Fruit fly (Drosophila melanogaster): ENCODE results near the gene CG7142.

CG7142 gene

dm6 chr3R:18274328-18275098, 4.8 kb downstream of the CG7142 start, which contains the start of the genes Vps39 and eIF1A:
Vps39 (minus strand) TSS chr3R:18274446.
eIF1A (plus strand) TSS chr3R:18274665.
- TF ChIP-seq abd-A (tag; optimal IDR thresholded peaks at IDR 0.05): no peak
- TF ChIP-seq Chrac-16 (GFP tag; optimal IDR thresholded peaks at IDR 0.05): peak; percentile 44
- peak; percentile 64 for TF ChIP-seq pho (GFP tag; optimal IDR thresholded peaks at IDR 0.05)
- TF ChIP-seq CG7745 (tag; optimal IDR thresholded peaks at IDR 0.05): no peak
- TF ChIP-seq dan (GFP tag; IDR thresholded peaks at IDR 0.05): no peak
- TF ChIP-seq unpg (GFP tag; optimal IDR thresholded peaks at IDR 0.05): peak; percentile 12
- TF ChIP-seq CG7271 (tag; optimal IDR thresholded peaks at IDR 0.05): no peak
- TF ChIP-seq CG11504 (tag; optimal IDR thresholded peaks at IDR 0.05): no peak
- peak; percentile 73 for TF ChIP-seq CG12659 (GFP tag; optimal IDR thresholded peaks at IDR 0.05)
- peak; percentile 67 for TF ChIP-seq Lhr (GFP tag; optimal IDR thresholded peaks at IDR 0.05)
- TF ChIP-seq CG13424 (tag; optimal IDR thresholded peaks at IDR 0.05): peak; percentile 36
- TF ChIP-seq Gug (GFP tag; IDR thresholded peaks at IDR 0.05): no peak; the same call in 3 of the 4 replicates
- TF ChIP-seq Ada2b (GFP tag; IDR thresholded peaks at IDR 0.05): no peak
- TF ChIP-seq Atf6 (GFP tag; IDR thresholded peaks at IDR 0.05): no peak
- no peak for TF ChIP-seq slp2 (GFP tag; optimal IDR thresholded peaks at IDR 0.05)
- TF ChIP-seq hkb (optimal IDR thresholded peaks at IDR 0.05): no peak
- no peak for TF ChIP-seq hkb (GFP tag; IDR thresholded peaks at IDR 0.05)
- peak; percentile 67 for TF ChIP-seq CG2712 (tag; optimal IDR thresholded peaks at IDR 0.05)
- TF ChIP-seq wdn (GFP tag; IDR thresholded peaks at IDR 0.05): peak; percentile 19; the same call in 1 of the 2 replicates
- no peak for TF ChIP-seq CG14965 (GFP tag; optimal IDR thresholded peaks at IDR 0.05; ENCODE audit: borderline replicate concordance)
- peak; percentile 60 for TF ChIP-seq Med (GFP tag)
- TF ChIP-seq CG17802 (tag; optimal IDR thresholded peaks at IDR 0.05): no peak
- no peak for TF ChIP-seq cato (GFP tag; optimal IDR thresholded peaks at IDR 0.05; ENCODE audit: borderline replicate concordance)
- TF ChIP-seq sug (tag; optimal IDR thresholded peaks at IDR 0.05): no peak
- TF ChIP-seq CG1529 (GFP tag; optimal IDR thresholded peaks at IDR 0.05): no peak
- no peak for TF ChIP-seq Gsc (GFP tag; IDR thresholded peaks at IDR 0.05)
- no peak for TF ChIP-seq CG17612 (GFP tag; IDR thresholded peaks at IDR 0.05)
- TF ChIP-seq pum (GFP tag; optimal IDR thresholded peaks at IDR 0.05): peak; percentile 32
- TF ChIP-seq Scr (GFP tag; IDR thresholded peaks at IDR 0.05; ENCODE audit: partially characterized antibody): peak; percentile 92
- no peak for TF ChIP-seq sens-2 (GFP tag; IDR thresholded peaks at IDR 0.05)
- TF ChIP-seq crp (GFP tag; optimal IDR thresholded peaks at IDR 0.05): peak in 1 of 2 experiments; percentile 69
- peak; percentile 45 for TF ChIP-seq Dp (GFP tag; optimal IDR thresholded peaks at IDR 0.05)
- no peak for TF ChIP-seq CG13296 (GFP tag; optimal IDR thresholded peaks at IDR 0.05)
- no peak for TF ChIP-seq CG15073 (GFP tag; optimal IDR thresholded peaks at IDR 0.05)
- TF ChIP-seq CG10959 (GFP tag; IDR thresholded peaks at IDR 0.05): no peak
- TF ChIP-seq tin (GFP tag; optimal IDR thresholded peaks at IDR 0.05): peak; percentile 31
- no peak for TF ChIP-seq Doc2 (GFP tag; IDR thresholded peaks at IDR 0.05)
- TF ChIP-seq tup (GFP tag; optimal IDR thresholded peaks at IDR 0.05): no peak
- TF ChIP-seq Dbx (GFP tag; IDR thresholded peaks at IDR 0.05): 0 out of 3 replicates have a peak, but pooled peaks have one; percentile 43
- TF ChIP-seq CG12942 (GFP tag; optimal IDR thresholded peaks at IDR 0.05): no peak
- peak in 1 of 3 experiments; percentile 24 for TF ChIP-seq lola (GFP tag; optimal IDR thresholded peaks at IDR 0.05)
- peak; percentile 14 for TF ChIP-seq chn (GFP tag; optimal IDR thresholded peaks at IDR 0.05)
- TF ChIP-seq oc (tag; optimal IDR thresholded peaks at IDR 0.05): no peak
- no peak for TF ChIP-seq fru (optimal IDR thresholded peaks at IDR 0.05)
- TF ChIP-seq CG7928 (GFP tag; optimal IDR thresholded peaks at IDR 0.05): no peak
- no peak for TF ChIP-seq Oli (tag; optimal IDR thresholded peaks at IDR 0.05)
- TF ChIP-seq dmrt11E (tag; optimal IDR thresholded peaks at IDR 0.05): no peak
- no peak for TF ChIP-seq CG6683 (GFP tag; optimal IDR thresholded peaks at IDR 0.05)
- TF ChIP-seq jumu (GFP tag; optimal IDR thresholded peaks at IDR 0.05): no peak
- no peak for TF ChIP-seq Fer1 (GFP tag; optimal IDR thresholded peaks at IDR 0.05)
